Worm (Caenorhabditis elegans) whole organism, early embryonic: ENCODE measurements around the gene F15E6.3.

ENCODE experiments used
- B0310.2 ChIP-seq: sonication (generic microtip); optimal IDR thresholded peaks from 2 replicates; lab custom pipeline; 2016; ENCODE audit warnings: mild to moderate bottlenecking, missing genetic modification characterization, missing compliant biosample characterization
- F13C5.2 ChIP-seq: sonication (generic microtip); optimal IDR thresholded peaks from 2 replicates; lab custom pipeline; 2017; ENCODE audit warnings: mild to moderate bottlenecking, missing genetic modification characterization, inconsistent platforms, missing compliant biosample characterization
- aly-1 ChIP-seq: sonication (generic microtip); optimal IDR thresholded peaks from 2 replicates; lab custom pipeline; 2016; ENCODE audit warnings: missing genetic modification characterization, missing compliant biosample characterization
- ama-1 ChIP-seq: fragments of 150-350 bp; optimal IDR thresholded peaks from 2 replicates; lab custom pipeline; 2014
- ceh-13 ChIP-seq: fragments of 200-800 bp; sonication (Bioruptor generic); optimal IDR thresholded peaks from 2 replicates; lab custom pipeline; 2018; ENCODE audit warnings: mild to moderate bottlenecking, missing genetic modification characterization, missing compliant biosample characterization
- ceh-36 ChIP-seq: sonication (generic microtip); optimal IDR thresholded peaks from 2 replicates; lab custom pipeline; 2016; ENCODE audit warnings: missing genetic modification characterization, inconsistent platforms, missing compliant biosample characterization
- ets-7 ChIP-seq: sonication (generic microtip); optimal IDR thresholded peaks from 2 replicates; lab custom pipeline; 2016; ENCODE audit warnings: missing genotype, missing genetic modification characterization, missing compliant biosample characterization
- flt-1 ChIP-seq: fragments of 200-800 bp; sonication (Bioruptor generic); IDR thresholded peaks from 2 replicates; pipeline ENCODE4 v1.3.6; 2022; ENCODE audit warnings: missing genetic modification characterization, missing compliant biosample characterization
- hmbx-1 ChIP-seq: sonication (generic microtip); optimal IDR thresholded peaks from 2 replicates; lab custom pipeline; 2016; ENCODE audit warnings: mild to moderate bottlenecking, missing genetic modification characterization, missing compliant biosample characterization
- hmg-4 ChIP-seq: fragments of 200-800 bp; sonication (Bioruptor generic); optimal IDR thresholded peaks from 2 replicates; lab custom pipeline; 2018; ENCODE audit warnings: mild to moderate bottlenecking, missing genetic modification characterization, missing compliant biosample characterization
- hnd-1 ChIP-seq: sonication (generic microtip); optimal IDR thresholded peaks from 2 replicates; lab custom pipeline; 2016; ENCODE audit warnings: missing genetic modification characterization, missing compliant biosample characterization
- pes-1 ChIP-seq: fragments of 200-800 bp; sonication (Bioruptor generic); IDR thresholded peaks from 2 replicates; pipeline ENCODE4 v1.3.6; 2022; ENCODE audit warnings: missing genetic modification reagents, missing genetic modification characterization, missing compliant biosample characterization
- scrt-1 ChIP-seq: fragments of 200-800 bp; sonication (Bioruptor generic); IDR thresholded peaks from 2 replicates; pipeline ENCODE4 v1.3.6; 2022; ENCODE audit warnings: missing genetic modification characterization, missing compliant biosample characterization
- sea-1 ChIP-seq: fragments of 200-800 bp; sonication (Bioruptor generic); conservative IDR thresholded peaks from 2 replicates; pipeline ENCODE4 v1.3.6; 2022; ENCODE audit warnings: missing genetic modification characterization, missing compliant biosample characterization
- tbx-11 ChIP-seq: fragments of 200-800 bp; sonication (Bioruptor generic); IDR thresholded peaks from 2 replicates; pipeline ENCODE4 v1.3.6; 2022; ENCODE audit warnings: missing genetic modification characterization, missing compliant biosample characterization
- tbx-37 ChIP-seq: fragments of 200-800 bp; sonication (Bioruptor generic); conservative IDR thresholded peaks from 2 replicates; pipeline ENCODE4 v1.3.6; 2022; ENCODE audit warnings: missing genetic modification reagents, missing genetic modification characterization, missing compliant biosample characterization
- tra-4 ChIP-seq: sonication (generic microtip); optimal IDR thresholded peaks from 2 replicates; lab custom pipeline; 2017; ENCODE audit warnings: missing genetic modification characterization, missing compliant biosample characterization

The F15E6.3 gene

ce11 chrIV:4284989-4285388, 9.7 kb upstream of the F15E6.3 start:
- TF ChIP-seq F13C5.2 (tag; lab: Kevin White, UChicago) (no peak), pes-1 (no peak)

ce11 chrIV:4288332-4288731, 6.4 kb upstream of the F15E6.3 start, which contains the start of gene srv-4:
TSS of gene srv-4 (minus strand) at chrIV:4288432.
- no peak for TF ChIP-seq tbx-11 (GFP tag; lab: Robert Waterston, UW)
- TF ChIP-seq B0310.2 (tag; lab: Kevin White, UChicago): no peak
- no peak for TF ChIP-seq ama-1 (lab: Kevin White, UChicago)
- no peak for TF ChIP-seq tbx-37 (GFP tag; lab: Robert Waterston, UW)
- no peak for TF ChIP-seq flt-1 (GFP tag; lab: Robert Waterston, UW)
- no peak for TF ChIP-seq hmbx-1 (tag; lab: Kevin White, UChicago)
- TF ChIP-seq sea-1 (GFP tag; lab: Robert Waterston, UW): no peak
- no peak for TF ChIP-seq hmg-4 (GFP tag; lab: Kevin White, UChicago)
- TF ChIP-seq pes-1: no peak
- no peak for TF ChIP-seq hnd-1 (tag; lab: Kevin White, UChicago)
- TF ChIP-seq tra-4 (tag; lab: Kevin White, UChicago): no peak
- no peak for TF ChIP-seq scrt-1 (GFP tag; lab: Robert Waterston, UW)

ce11 chrIV:4289267-4289666, 5.4 kb upstream of the F15E6.3 start, which contains the start of gene F15E6.5:
TSS of gene F15E6.5 (plus strand) at chrIV:4289567.
- TF ChIP-seq scrt-1 (GFP tag; lab: Robert Waterston, UW): no peak
- no peak for TF ChIP-seq ama-1 (lab: Kevin White, UChicago)
- TF ChIP-seq B0310.2 (tag; lab: Kevin White, UChicago): no peak
- no peak for TF ChIP-seq hmbx-1 (tag; lab: Kevin White, UChicago)
- no peak for TF ChIP-seq tbx-37 (GFP tag; lab: Robert Waterston, UW)
- no peak for TF ChIP-seq aly-1
- no peak for TF ChIP-seq ets-7 (tag; lab: Kevin White, UChicago)
- TF ChIP-seq hmg-4 (GFP tag; lab: Kevin White, UChicago): no peak
- no peak for TF ChIP-seq ceh-13 (GFP tag; lab: Kevin White, UChicago)
- TF ChIP-seq tbx-11 (GFP tag; lab: Robert Waterston, UW): no peak
- no peak for TF ChIP-seq ceh-36
- TF ChIP-seq flt-1 (GFP tag; lab: Robert Waterston, UW): no peak
- TF ChIP-seq tra-4 (tag; lab: Kevin White, UChicago): no peak
- TF ChIP-seq hnd-1 (tag; lab: Kevin White, UChicago): no peak
- no peak for TF ChIP-seq sea-1 (GFP tag; lab: Robert Waterston, UW)

DNA sequence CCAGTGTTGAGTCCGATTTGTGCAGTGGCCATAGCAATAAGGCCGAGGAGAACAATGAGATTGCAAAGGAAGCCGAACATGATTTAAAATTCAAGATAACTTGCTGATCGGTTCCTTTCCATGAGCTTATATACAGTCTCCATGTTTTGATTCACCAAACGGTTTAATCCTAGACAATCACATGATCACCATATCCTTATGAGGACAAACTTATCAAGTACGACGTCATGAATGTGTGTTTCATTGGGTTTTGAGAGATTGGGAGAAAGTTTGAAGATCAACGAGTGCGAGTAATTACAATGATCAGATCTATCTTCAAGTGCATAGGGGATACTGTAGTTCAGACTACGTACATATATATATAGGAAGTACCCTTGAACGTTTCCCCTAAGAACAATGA, 4.2 kb upstream of the F15E6.3 start, which contains the start of gene dct-7:
Gene dct-7, minus strand, starts transcription at position 101 of the 400 bp plus-strand sequence.
- TF ChIP-seq F13C5.2 (tag; lab: Kevin White, UChicago) (no peak), tbx-11 (GFP tag; lab: Robert Waterston, UW) (no peak), B0310.2 (tag; lab: Kevin White, UChicago) (no peak), ceh-36 (no peak), hmbx-1 (tag; lab: Kevin White, UChicago) (no peak), tra-4 (tag; lab: Kevin White, UChicago) (no peak), pes-1 (no peak), tbx-37 (GFP tag; lab: Robert Waterston, UW) (no peak), ama-1 (lab: Kevin White, UChicago) (no peak), sea-1 (GFP tag; lab: Robert Waterston, UW) (no peak), ceh-13 (GFP tag; lab: Kevin White, UChicago) (no peak), aly-1 (no peak), hmg-4 (GFP tag; lab: Kevin White, UChicago) (no peak), scrt-1 (GFP tag; lab: Robert Waterston, UW) (no peak), hnd-1 (tag; lab: Kevin White, UChicago) (no peak), ets-7 (tag; lab: Kevin White, UChicago) (no peak), flt-1 (GFP tag; lab: Robert Waterston, UW) (no peak)

ce11 chrIV:4291174-4291573, 3.5 kb upstream of the F15E6.3 start, which contains the start of gene F15E6.4:
TSS of gene F15E6.4 (plus strand) at chrIV:4291474.
- no peak for TF ChIP-seq F13C5.2 (tag; lab: Kevin White, UChicago)
- no peak for TF ChIP-seq ets-7 (tag; lab: Kevin White, UChicago)
- no peak for TF ChIP-seq ceh-36
- TF ChIP-seq pes-1: no peak
- TF ChIP-seq hnd-1 (tag; lab: Kevin White, UChicago): no peak
- no peak for TF ChIP-seq aly-1
- TF ChIP-seq ceh-13 (GFP tag; lab: Kevin White, UChicago): no peak
- no peak for TF ChIP-seq B0310.2 (tag; lab: Kevin White, UChicago)
- no peak for TF ChIP-seq ama-1 (lab: Kevin White, UChicago)
- TF ChIP-seq tbx-11 (GFP tag; lab: Robert Waterston, UW): no peak
- TF ChIP-seq scrt-1 (GFP tag; lab: Robert Waterston, UW): no peak
- TF ChIP-seq hmbx-1 (tag; lab: Kevin White, UChicago): no peak
- TF ChIP-seq tra-4 (tag; lab: Kevin White, UChicago): no peak
- TF ChIP-seq hmg-4 (GFP tag; lab: Kevin White, UChicago): no peak
- no peak for TF ChIP-seq sea-1 (GFP tag; lab: Robert Waterston, UW)
- no peak for TF ChIP-seq flt-1 (GFP tag; lab: Robert Waterston, UW)
- no peak for TF ChIP-seq tbx-37 (GFP tag; lab: Robert Waterston, UW)

- TF ChIP-seq tbx-37 (GFP tag; lab: Robert Waterston, UW) (no peak), tra-4 (tag; lab: Kevin White, UChicago) (no peak), hnd-1 (tag; lab: Kevin White, UChicago) (no peak), hmg-4 (GFP tag; lab: Kevin White, UChicago) (no peak), B0310.2 (tag; lab: Kevin White, UChicago) (no peak), aly-1 (no peak), F13C5.2 (tag; lab: Kevin White, UChicago) (no peak), pes-1 (no peak), ceh-13 (GFP tag; lab: Kevin White, UChicago) (no peak), ama-1 (lab: Kevin White, UChicago) (no peak), sea-1 (GFP tag; lab: Robert Waterston, UW) (no peak), flt-1 (GFP tag; lab: Robert Waterston, UW) (no peak), hmbx-1 (tag; lab: Kevin White, UChicago) (no peak), scrt-1 (GFP tag; lab: Robert Waterston, UW) (no peak), ceh-36 (no peak), ets-7 (tag; lab: Kevin White, UChicago) (no peak), tbx-11 (GFP tag; lab: Robert Waterston, UW) (no peak)
Measured at ce11 chrIV:4292569-4292968, 2.1 kb upstream of the F15E6.3 start, which contains the start of gene F15E6.10. TSS of gene F15E6.10 (plus strand) at chrIV:4292869.
